ENCODE assay signal across 1 fruit fly cellular context in genomic region chr3L:9624014-9624413, dm6.
TF ChIP-seq lines count a peak whose summit lies in the region.

Gene CG3335 (plus strand): TSS chr3L:9624237.

TF ChIP-seq in whole organism, embryonic, 481 proteins besides CTCF, POLR2A, EP300 and RAD21 (continued from another document):
- no peak for TF ChIP-seq CG12769 (tag; optimal IDR thresholded peaks at IDR 0.05; lab: Kevin White, UChicago)
- no peak for TF ChIP-seq CG3847 (GFP tag; IDR thresholded peaks at IDR 0.05; lab: Robert Waterston, UW)
- TF ChIP-seq ato (GFP tag; IDR thresholded peaks at IDR 0.05; lab: Robert Waterston, UW; ENCODE audit: partially characterized antibody), result peak; percentile 36
- TF ChIP-seq CG3065 (GFP tag; optimal IDR thresholded peaks at IDR 0.05; lab: Kevin White, UChicago), result no peak
- TF ChIP-seq CG11456 (GFP tag; IDR thresholded peaks at IDR 0.05; lab: Robert Waterston, UW), result no peak
- peak; percentile 70 for TF ChIP-seq Scr (GFP tag; IDR thresholded peaks at IDR 0.05; lab: Robert Waterston, UW; ENCODE audit: partially characterized antibody)
- no peak for TF ChIP-seq CG5953 (GFP tag; IDR thresholded peaks at IDR 0.05; lab: Robert Waterston, UW)
- TF ChIP-seq CG7372 (GFP tag; IDR thresholded peaks at IDR 0.05; lab: Robert Waterston, UW), result no peak
- TF ChIP-seq pita (GFP tag; optimal IDR thresholded peaks at IDR 0.05; lab: Kevin White, UChicago), result no peak
- no peak for TF ChIP-seq CG10209 (GFP tag; optimal IDR thresholded peaks at IDR 0.05; lab: Kevin White, UChicago)
- no peak for TF ChIP-seq kni (GFP tag; optimal IDR thresholded peaks at IDR 0.05; lab: Kevin White, UChicago)
- TF ChIP-seq Sox102F (GFP tag; optimal IDR thresholded peaks at IDR 0.05; lab: Kevin White, UChicago), result no peak
- TF ChIP-seq lilli (GFP tag; optimal IDR thresholded peaks at IDR 0.05; lab: Kevin White, UChicago), result no peak
- no peak for TF ChIP-seq her (GFP tag; optimal IDR thresholded peaks at IDR 0.05; lab: Kevin White, UChicago)
- TF ChIP-seq Camta (GFP tag; optimal IDR thresholded peaks at IDR 0.05; lab: Kevin White, UChicago), result no peak
- TF ChIP-seq CG7963 (GFP tag; IDR thresholded peaks at IDR 0.05; lab: Robert Waterston, UW; ENCODE audit: partially characterized antibody), result 0 out of 3 replicates have a peak, but pooled peaks have one; percentile 45
- TF ChIP-seq E2f2 (GFP tag; IDR thresholded peaks at IDR 0.05; lab: Robert Waterston, UW), result peak; percentile 61
- no peak for TF ChIP-seq HLH54F (GFP tag; optimal IDR thresholded peaks at IDR 0.05; lab: Kevin White, UChicago)
- TF ChIP-seq Dref (GFP tag; IDR thresholded peaks at IDR 0.05; lab: Robert Waterston, UW), result peak; percentile 86
- TF ChIP-seq CG34224 (GFP tag; IDR thresholded peaks at IDR 0.05; lab: Robert Waterston, UW; ENCODE audit: partially characterized antibody), result peak; percentile 87
- no peak for TF ChIP-seq CG11398 (GFP tag; optimal IDR thresholded peaks at IDR 0.05; lab: Kevin White, UChicago)
- no peak for TF ChIP-seq corto (GFP tag; optimal IDR thresholded peaks at IDR 0.05; lab: Kevin White, UChicago)
- TF ChIP-seq MBD-R2 (GFP tag; IDR thresholded peaks at IDR 0.05; lab: Robert Waterston, UW), result peak; percentile 35; the same call in 1 of the 2 replicates
- no peak for TF ChIP-seq CG7357 (GFP tag; IDR thresholded peaks at IDR 0.05; lab: Robert Waterston, UW)
- no peak for TF ChIP-seq hb (GFP tag; IDR thresholded peaks at IDR 0.05; lab: Robert Waterston, UW; ENCODE audit: partially characterized antibody)
- TF ChIP-seq CG6791 (GFP tag; IDR thresholded peaks at IDR 0.05; lab: Robert Waterston, UW; ENCODE audit: partially characterized antibody), result peak; percentile 72
- TF ChIP-seq CG3838 (GFP tag; optimal IDR thresholded peaks at IDR 0.05; lab: Kevin White, UChicago), result no peak
- TF ChIP-seq sr (GFP tag; IDR thresholded peaks at IDR 0.05; lab: Robert Waterston, UW), result no peak
- TF ChIP-seq CG17612 (GFP tag; IDR thresholded peaks at IDR 0.05; lab: Robert Waterston, UW), result no peak
- no peak for TF ChIP-seq Lim3 (GFP tag; IDR thresholded peaks at IDR 0.05; lab: Robert Waterston, UW)
- TF ChIP-seq Gug (GFP tag; IDR thresholded peaks at IDR 0.05; lab: Robert Waterston, UW), result no peak
- TF ChIP-seq CG14710 (tag; optimal IDR thresholded peaks at IDR 0.05; lab: Kevin White, UChicago), result no peak
- TF ChIP-seq pzg (GFP tag; optimal IDR thresholded peaks at IDR 0.05; lab: Kevin White, UChicago), result peak; percentile 37
- no peak for TF ChIP-seq CG3407 (GFP tag; optimal IDR thresholded peaks at IDR 0.05; lab: Kevin White, UChicago)
- no peak for TF ChIP-seq B-H2 (GFP tag; optimal IDR thresholded peaks at IDR 0.05; lab: Kevin White, UChicago)
- no peak for TF ChIP-seq tx (GFP tag; optimal IDR thresholded peaks at IDR 0.05; lab: Kevin White, UChicago)
- TF ChIP-seq wor (GFP tag; IDR thresholded peaks at IDR 0.05; lab: Robert Waterston, UW), result no peak
- no peak for TF ChIP-seq CG13424 (tag; optimal IDR thresholded peaks at IDR 0.05; lab: Kevin White, UChicago)
- TF ChIP-seq gfzf (GFP tag; optimal IDR thresholded peaks at IDR 0.05; lab: Kevin White, UChicago), result peak; percentile 7
- TF ChIP-seq ken (GFP tag; IDR thresholded peaks at IDR 0.05; lab: Robert Waterston, UW), result no peak
- TF ChIP-seq Dbx (GFP tag; IDR thresholded peaks at IDR 0.05; lab: Robert Waterston, UW), result no peak
- TF ChIP-seq inv (GFP tag; IDR thresholded peaks at IDR 0.05; lab: Robert Waterston, UW; ENCODE audit: partially characterized antibody), result peak; percentile 62
- TF ChIP-seq ab (GFP tag; optimal IDR thresholded peaks at IDR 0.05; lab: Kevin White, UChicago), result no peak
- no peak for TF ChIP-seq CG17802 (tag; optimal IDR thresholded peaks at IDR 0.05; lab: Kevin White, UChicago)
- TF ChIP-seq bbx (GFP tag; IDR thresholded peaks at IDR 0.05; lab: Robert Waterston, UW; ENCODE audit: partially characterized antibody), result peak; percentile 75
- no peak for TF ChIP-seq CG10366 (GFP tag; IDR thresholded peaks at IDR 0.05; lab: Robert Waterston, UW)
- TF ChIP-seq CG18262 (tag; optimal IDR thresholded peaks at IDR 0.05; lab: Kevin White, UChicago), result no peak
- no peak for TF ChIP-seq Hr51 (GFP tag; optimal IDR thresholded peaks at IDR 0.05; lab: Kevin White, UChicago)
- no peak for TF ChIP-seq ttk (GFP tag; IDR thresholded peaks at IDR 0.05; lab: Robert Waterston, UW)
- no peak for TF ChIP-seq odd (GFP tag; optimal IDR thresholded peaks at IDR 0.05; lab: Kevin White, UChicago)
- TF ChIP-seq CG4282 (GFP tag; optimal IDR thresholded peaks at IDR 0.05; lab: Kevin White, UChicago), result no peak
- TF ChIP-seq Oaz (GFP tag; IDR thresholded peaks at IDR 0.05; lab: Robert Waterston, UW), result no peak
- TF ChIP-seq CG14860 (GFP tag; IDR thresholded peaks at IDR 0.05; lab: Robert Waterston, UW; ENCODE audit: partially characterized antibody), result peak; percentile 62; the same call in 2 of the 3 replicates
- no peak for TF ChIP-seq Lhr (GFP tag; optimal IDR thresholded peaks at IDR 0.05; lab: Kevin White, UChicago)
- TF ChIP-seq CG6689 (GFP tag; IDR thresholded peaks at IDR 0.05; lab: Robert Waterston, UW), result no peak
- no peak for TF ChIP-seq cg (GFP tag; optimal IDR thresholded peaks at IDR 0.05; lab: Kevin White, UChicago)
- no peak for TF ChIP-seq Hmr (GFP tag; optimal IDR thresholded peaks at IDR 0.05; lab: Kevin White, UChicago)
- no peak for TF ChIP-seq CG7745 (tag; optimal IDR thresholded peaks at IDR 0.05; lab: Kevin White, UChicago)
- TF ChIP-seq CG9727 (GFP tag; optimal IDR thresholded peaks at IDR 0.05; lab: Kevin White, UChicago), result no peak
- no peak for TF ChIP-seq Atf3 (GFP tag; optimal IDR thresholded peaks at IDR 0.05; lab: Kevin White, UChicago)
- TF ChIP-seq gce (GFP tag; IDR thresholded peaks at IDR 0.05; lab: Robert Waterston, UW), result no peak
- TF ChIP-seq MESR4 (GFP tag; optimal IDR thresholded peaks at IDR 0.05; lab: Kevin White, UChicago), result peak; percentile 34
- no peak for TF ChIP-seq CG15514 (GFP tag; optimal IDR thresholded peaks at IDR 0.05; lab: Kevin White, UChicago)
- no peak for TF ChIP-seq CG7987 (GFP tag; optimal IDR thresholded peaks at IDR 0.05; lab: Kevin White, UChicago)
- TF ChIP-seq dm (GFP tag; optimal IDR thresholded peaks at IDR 0.05; lab: Kevin White, UChicago), result peak; percentile 95
- no peak for TF ChIP-seq CG9215 (GFP tag; IDR thresholded peaks at IDR 0.05; lab: Robert Waterston, UW)
- no peak for TF ChIP-seq Hmx (GFP tag; optimal IDR thresholded peaks at IDR 0.05; lab: Kevin White, UChicago)
- no peak for TF ChIP-seq stc (GFP tag; IDR thresholded peaks at IDR 0.05; lab: Robert Waterston, UW)
- no peak for TF ChIP-seq CG4424 (GFP tag; optimal IDR thresholded peaks at IDR 0.05; lab: Kevin White, UChicago)
- TF ChIP-seq HmgZ (tag; optimal IDR thresholded peaks at IDR 0.05; lab: Kevin White, UChicago), result peak; percentile 30
- no peak for TF ChIP-seq jigr1 (GFP tag; IDR thresholded peaks at IDR 0.05; lab: Robert Waterston, UW)
- TF ChIP-seq CG1832 (GFP tag; optimal IDR thresholded peaks at IDR 0.05; lab: Kevin White, UChicago), result no peak
- no peak for TF ChIP-seq wdn (GFP tag; IDR thresholded peaks at IDR 0.05; lab: Robert Waterston, UW)
- TF ChIP-seq Fer3 (tag; optimal IDR thresholded peaks at IDR 0.05; lab: Kevin White, UChicago), result no peak
- TF ChIP-seq Bgb (GFP tag; IDR thresholded peaks at IDR 0.05; lab: Robert Waterston, UW; ENCODE audit: partially characterized antibody), result peak; percentile 78
- TF ChIP-seq CkIIα-i1 (GFP tag; IDR thresholded peaks at IDR 0.05; lab: Robert Waterston, UW), result no peak
- no peak for TF ChIP-seq salm (tag; optimal IDR thresholded peaks at IDR 0.05; lab: Kevin White, UChicago)
- TF ChIP-seq pb (GFP tag; optimal IDR thresholded peaks at IDR 0.05; lab: Kevin White, UChicago), result no peak
- no peak for TF ChIP-seq CG8944 (GFP tag; optimal IDR thresholded peaks at IDR 0.05; lab: Kevin White, UChicago)
- no peak for TF ChIP-seq pfk (GFP tag; optimal IDR thresholded peaks at IDR 0.05; lab: Kevin White, UChicago)
- no peak for TF ChIP-seq CG13123 (GFP tag; optimal IDR thresholded peaks at IDR 0.05; lab: Kevin White, UChicago)
- TF ChIP-seq Atf6 (GFP tag; IDR thresholded peaks at IDR 0.05; lab: Robert Waterston, UW), result no peak
- no peak for TF ChIP-seq ara (GFP tag; IDR thresholded peaks at IDR 0.05; lab: Robert Waterston, UW)
- TF ChIP-seq gem (tag; optimal IDR thresholded peaks at IDR 0.05; lab: Kevin White, UChicago), result no peak
- peak; percentile 87 for TF ChIP-seq CG13287 (GFP tag; IDR thresholded peaks at IDR 0.05; lab: Robert Waterston, UW; ENCODE audit: partially characterized antibody)
- no peak for TF ChIP-seq p53 (GFP tag; optimal IDR thresholded peaks at IDR 0.05; lab: Kevin White, UChicago)
- no peak for TF ChIP-seq Ravus (GFP tag; IDR thresholded peaks at IDR 0.05; lab: Robert Waterston, UW)
- TF ChIP-seq stwl (tag; optimal IDR thresholded peaks at IDR 0.05; lab: Kevin White, UChicago), result peak; percentile 72
- TF ChIP-seq knrl (GFP tag; IDR thresholded peaks at IDR 0.05; lab: Robert Waterston, UW; ENCODE audit: partially characterized antibody), result peak; percentile 68
- no peak for TF ChIP-seq CG16779 (GFP tag; IDR thresholded peaks at IDR 0.05; lab: Robert Waterston, UW)
- no peak for TF ChIP-seq CG10959 (GFP tag; IDR thresholded peaks at IDR 0.05; lab: Robert Waterston, UW)
- TF ChIP-seq unc-4 (GFP tag; IDR thresholded peaks at IDR 0.05; lab: Robert Waterston, UW; ENCODE audit: partially characterized antibody), result peak; percentile 76
- TF ChIP-seq Optix (GFP tag; IDR thresholded peaks at IDR 0.05; lab: Robert Waterston, UW), result no peak
- no peak for TF ChIP-seq CG12299 (tag; optimal IDR thresholded peaks at IDR 0.05; lab: Kevin White, UChicago)
- peak; percentile 66; the same call in 1 of the 2 replicates for TF ChIP-seq nerfin-2 (GFP tag; IDR thresholded peaks at IDR 0.05; lab: Robert Waterston, UW; ENCODE audit: partially characterized antibody)
- TF ChIP-seq da (GFP tag; optimal IDR thresholded peaks at IDR 0.05; lab: Kevin White, UChicago), result no peak
- peak; percentile 82 for TF ChIP-seq Dll (GFP tag; IDR thresholded peaks at IDR 0.05; lab: Robert Waterston, UW; ENCODE audit: partially characterized antibody)
- peak; percentile 61 for TF ChIP-seq Dp (GFP tag; optimal IDR thresholded peaks at IDR 0.05; lab: Kevin White, UChicago)
- TF ChIP-seq cwo (GFP tag; optimal IDR thresholded peaks at IDR 0.05; lab: Kevin White, UChicago), result peak; percentile 71
- no peak for TF ChIP-seq bcd (GFP tag; optimal IDR thresholded peaks at IDR 0.05; lab: Kevin White, UChicago)
- TF ChIP-seq Ptx1 (GFP tag; IDR thresholded peaks at IDR 0.05; lab: Robert Waterston, UW), result no peak
- TF ChIP-seq Awh (GFP tag; IDR thresholded peaks at IDR 0.05; lab: Robert Waterston, UW), result no peak
- TF ChIP-seq Tbp (GFP tag; optimal IDR thresholded peaks at IDR 0.05; lab: Kevin White, UChicago), result no peak
- TF ChIP-seq BEAF-32 (GFP tag; optimal IDR thresholded peaks at IDR 0.05; lab: Kevin White, UChicago), result peak; percentile 76
- TF ChIP-seq tgo (GFP tag; IDR thresholded peaks at IDR 0.05; lab: Robert Waterston, UW), result no peak
- TF ChIP-seq NK7.1 (GFP tag; optimal IDR thresholded peaks at IDR 0.05; lab: Kevin White, UChicago), result no peak
- TF ChIP-seq ssp (GFP tag; IDR thresholded peaks at IDR 0.05; lab: Robert Waterston, UW), result no peak
- TF ChIP-seq dysf (GFP tag; IDR thresholded peaks at IDR 0.05; lab: Robert Waterston, UW), result no peak
- TF ChIP-seq cato (GFP tag; optimal IDR thresholded peaks at IDR 0.05; lab: Kevin White, UChicago; ENCODE audit: borderline replicate concordance), result no peak
- TF ChIP-seq CG4854 (GFP tag; optimal IDR thresholded peaks at IDR 0.05; lab: Kevin White, UChicago), result no peak
- TF ChIP-seq insv (GFP tag; optimal IDR thresholded peaks at IDR 0.05; lab: Kevin White, UChicago), result no peak
- TF ChIP-seq HLH4C (GFP tag; IDR thresholded peaks at IDR 0.05; lab: Robert Waterston, UW; ENCODE audit: partially characterized antibody), result peak; percentile 71
- TF ChIP-seq trh (GFP tag; optimal IDR thresholded peaks at IDR 0.05; lab: Kevin White, UChicago), result no peak
- TF ChIP-seq Doc3 (GFP tag; IDR thresholded peaks at IDR 0.05; lab: Robert Waterston, UW; ENCODE audit: partially characterized antibody), result peak; percentile 74; the same call in 2 of the 3 replicates
- peak; percentile 66 for TF ChIP-seq vnd (GFP tag; IDR thresholded peaks at IDR 0.05; lab: Robert Waterston, UW; ENCODE audit: partially characterized antibody)
- no peak for TF ChIP-seq btn (GFP tag; optimal IDR thresholded peaks at IDR 0.05; lab: Kevin White, UChicago)
- TF ChIP-seq CG15601 (tag; optimal IDR thresholded peaks at IDR 0.05; lab: Kevin White, UChicago), result no peak
